Worm (Caenorhabditis elegans) whole organism, young adult: ENCODE results near the gene ndx-2.
A peak's percentile ranks its signal among the peaks of the same experiment; 100 is the strongest.
"Not testable (repeated sequence)": the region's sequence is repeated elsewhere in the genome, so short reads cannot be mapped to it uniquely, and the experiment has no call there.

ENCODE experiments used
- B0019.2 ChIP-seq: fragments of 200-800 bp; sonication (Bioruptor generic); conservative IDR thresholded peaks from 2 replicates; pipeline ENCODE4 v1.3.6; 2022; ENCODE audit warnings: missing genetic modification reagents, missing genetic modification characterization, missing compliant biosample characterization
- D2030.7 ChIP-seq: fragments of 200-800 bp; sonication (Bioruptor generic); IDR thresholded peaks from 2 replicates; pipeline ENCODE4 v1.3.6; 2022; ENCODE audit warnings: missing genetic modification reagents, missing genetic modification characterization, missing compliant biosample characterization
- F33H1.4 ChIP-seq: fragments of 200-800 bp; sonication (Bioruptor generic); IDR thresholded peaks from 2 replicates; pipeline ENCODE4 v1.3.6; 2022; ENCODE audit warnings: missing genetic modification reagents, missing genetic modification characterization, missing compliant biosample characterization
- Y53F4B.3 ChIP-seq: fragments of 200-800 bp; sonication (Bioruptor generic); IDR thresholded peaks from 2 replicates; pipeline ENCODE4 v1.3.6; 2022; ENCODE audit warnings: missing genetic modification reagents, missing genetic modification characterization, missing compliant biosample characterization
- Y56A3A.18 ChIP-seq: fragments of 200-800 bp; sonication (Bioruptor generic); IDR thresholded peaks from 2 replicates; pipeline ENCODE4 v1.3.6; 2022; ENCODE audit warnings: missing genetic modification reagents, missing genetic modification characterization, missing compliant biosample characterization
- ama-1 ChIP-seq, 3 experiments: fragments of 150-350 bp in 1 of 3; sonication (generic microtip) in 2 of 3; optimal IDR thresholded peaks; 2 replicates each; lab custom pipeline; 2014 to 2018; ENCODE audit warnings: missing biosample characterization in 2 of 3, missing genetic modification characterization in 2 of 3, missing genetic modification reagents in 2 of 3
- aptf-2 ChIP-seq: fragments of 200-800 bp; sonication (Bioruptor generic); conservative IDR thresholded peaks from 2 replicates; pipeline ENCODE4 v1.3.6; 2022; ENCODE audit warnings: missing genetic modification reagents, missing genetic modification characterization, missing compliant biosample characterization
- aptf-3 ChIP-seq: fragments of 200-800 bp; sonication (Bioruptor generic); IDR thresholded peaks from 2 replicates; pipeline ENCODE4 v1.3.6; 2022; ENCODE audit warnings: missing genetic modification characterization, missing compliant biosample characterization
- attf-6 ChIP-seq: fragments of 200-800 bp; sonication (Bioruptor generic); IDR thresholded peaks from 2 replicates; pipeline ENCODE4 v1.3.6; 2022; ENCODE audit warnings: missing genetic modification reagents, missing genetic modification characterization, missing compliant biosample characterization
- bed-2 ChIP-seq: fragments of 200-800 bp; sonication (Bioruptor generic); IDR thresholded peaks from 2 replicates; pipeline ENCODE4 v1.3.6; 2022; ENCODE audit warnings: missing genetic modification reagents, missing genetic modification characterization, missing compliant biosample characterization
- ceh-100 ChIP-seq: fragments of 200-800 bp; sonication (Bioruptor generic); IDR thresholded peaks from 2 replicates; pipeline ENCODE4 v1.3.6; 2022; ENCODE audit warnings: missing genetic modification reagents, missing genetic modification characterization, missing compliant biosample characterization
- ceh-40 ChIP-seq: fragments of 200-800 bp; sonication (Bioruptor generic); IDR thresholded peaks from 2 replicates; pipeline ENCODE4 v1.3.6; 2022; ENCODE audit warnings: missing genetic modification characterization, missing compliant biosample characterization
- ceh-91 ChIP-seq: fragments of 200-800 bp; sonication (Bioruptor generic); IDR thresholded peaks from 2 replicates; pipeline ENCODE4 v1.3.6; 2022; ENCODE audit warnings: missing genetic modification reagents, missing genetic modification characterization, missing compliant biosample characterization
- die-1 ChIP-seq: sonication (generic microtip); optimal IDR thresholded peaks from 2 replicates; lab custom pipeline; 2016; ENCODE audit warnings: missing genotype, mild to moderate bottlenecking, missing genetic modification characterization, missing compliant biosample characterization
- egl-44 ChIP-seq: fragments of 200-800 bp; sonication (Bioruptor generic); IDR thresholded peaks from 2 replicates; pipeline ENCODE4 v1.3.6; 2022; ENCODE audit warnings: missing genetic modification reagents, missing genetic modification characterization, missing compliant biosample characterization
- egrh-3 ChIP-seq: fragments of 200-800 bp; sonication (Bioruptor generic); IDR thresholded peaks from 2 replicates; pipeline ENCODE4 v1.3.6; 2022; ENCODE audit warnings: missing genetic modification reagents, missing genetic modification characterization, missing compliant biosample characterization
- ekl-4 ChIP-seq: fragments of 200-800 bp; sonication (Bioruptor generic); IDR thresholded peaks from 2 replicates; pipeline ENCODE4 v1.3.6; 2022; ENCODE audit warnings: missing genetic modification reagents, missing genetic modification characterization, missing compliant biosample characterization
- fkh-3 ChIP-seq: sonication (generic microtip); optimal IDR thresholded peaks from 2 replicates; lab custom pipeline; 2016; ENCODE audit warnings: mild to moderate bottlenecking, missing genetic modification characterization, missing compliant biosample characterization
- hlh-12 ChIP-seq: sonication (generic microtip); optimal IDR thresholded peaks from 2 replicates; lab custom pipeline; 2016; ENCODE audit warnings: missing genetic modification characterization, missing compliant biosample characterization
- hmg-1.2 ChIP-seq: fragments of 200-800 bp; sonication (Bioruptor generic); IDR thresholded peaks from 2 replicates; pipeline ENCODE4 v1.3.6; 2022; ENCODE audit warnings: missing genetic modification reagents, missing genetic modification characterization, missing compliant biosample characterization
- hsf-1 ChIP-seq: fragments of 200-800 bp; sonication (Bioruptor generic); IDR thresholded peaks from 2 replicates; pipeline ENCODE4 v1.3.6; 2022; ENCODE audit warnings: missing genetic modification reagents, missing genetic modification characterization, missing compliant biosample characterization
- lin-26 ChIP-seq: fragments of 200-800 bp; sonication (Bioruptor generic); IDR thresholded peaks from 2 replicates; pipeline ENCODE4 v1.3.6; 2022; ENCODE audit warnings: missing genetic modification reagents, missing genetic modification characterization, missing compliant biosample characterization
- lin-40 ChIP-seq: sonication (generic microtip); optimal IDR thresholded peaks from 2 replicates; lab custom pipeline; 2016; ENCODE audit warnings: missing genetic modification characterization, mild to moderate bottlenecking, missing compliant biosample characterization, missing genotype, missing genetic modification reagents
- madf-3 ChIP-seq: fragments of 200-800 bp; sonication (Bioruptor generic); IDR thresholded peaks from 2 replicates; pipeline ENCODE4 v1.3.6; 2022; ENCODE audit warnings: missing genetic modification reagents, missing genetic modification characterization, missing compliant biosample characterization
- madf-6 ChIP-seq: fragments of 200-800 bp; sonication (Bioruptor generic); IDR thresholded peaks from 2 replicates; pipeline ENCODE4 v1.3.6; 2022; ENCODE audit warnings: missing genetic modification reagents, missing genetic modification characterization, missing compliant biosample characterization
- mcd-1 ChIP-seq: fragments of 200-800 bp; sonication (Bioruptor generic); IDR thresholded peaks from 2 replicates; pipeline ENCODE4 v1.3.6; 2022; ENCODE audit warnings: missing genetic modification reagents, missing genetic modification characterization, missing compliant biosample characterization
- mes-4 ChIP-seq: sonication (generic microtip); optimal IDR thresholded peaks from 2 replicates; lab custom pipeline; 2016; ENCODE audit warnings: missing genotype, missing genetic modification characterization, missing compliant biosample characterization
- nhr-120 ChIP-seq: fragments of 200-800 bp; sonication (Bioruptor generic); IDR thresholded peaks from 2 replicates; pipeline ENCODE4 v1.3.6; 2022; ENCODE audit warnings: missing genetic modification characterization, missing compliant biosample characterization
- nhr-80 ChIP-seq: sonication (generic microtip); optimal IDR thresholded peaks from 2 replicates; lab custom pipeline; 2016; ENCODE audit warnings: missing genetic modification characterization, missing compliant biosample characterization
- pbrm-1 ChIP-seq: fragments of 200-800 bp; sonication (Bioruptor generic); IDR thresholded peaks from 2 replicates; pipeline ENCODE4 v1.3.6; 2022; ENCODE audit warnings: missing genetic modification reagents, missing genetic modification characterization, missing compliant biosample characterization
- repo-1 ChIP-seq: sonication (generic microtip); optimal IDR thresholded peaks from 2 replicates; lab custom pipeline; 2017; ENCODE audit warnings: mild to moderate bottlenecking, missing genetic modification characterization, missing compliant biosample characterization
- snpc-4 ChIP-seq, 5 experiments: fragments of 150-350 bp in 1 of 5; sonication (generic microtip) in 4 of 5; optimal IDR thresholded peaks; 2 replicates each; lab custom pipeline; 2014 to 2018; ENCODE audit warnings: missing genetic modification characterization in 5 of 5, missing biosample characterization in 3 of 5, antibody characterized with exemption in 2 of 5, mild to moderate bottlenecking in 2 of 5, missing compliant biosample characterization in 2 of 5, missing genotype in 2 of 5, moderate library complexity in 2 of 5, missing genetic modification reagents in 1 of 5
- somi-1 ChIP-seq: fragments of 200-800 bp; sonication (Bioruptor generic); optimal IDR thresholded peaks from 2 replicates; lab custom pipeline; 2018; ENCODE audit warnings: mild to moderate bottlenecking, missing genetic modification characterization, missing compliant biosample characterization
- sptf-2 ChIP-seq: fragments of 200-800 bp; sonication (Bioruptor generic); optimal IDR thresholded peaks from 2 replicates; lab custom pipeline; 2018; ENCODE audit warnings: mild to moderate bottlenecking, missing genetic modification characterization, missing compliant biosample characterization
- xnd-1 ChIP-seq: sonication (generic microtip); optimal IDR thresholded peaks from 2 replicates; lab custom pipeline; 2016; ENCODE audit warnings: missing genotype, missing genetic modification reagents, missing genetic modification characterization, missing compliant biosample characterization
- zfh-2 ChIP-seq: fragments of 200-800 bp; sonication (Bioruptor generic); conservative IDR thresholded peaks from 2 replicates; pipeline ENCODE4 v1.3.6; 2022; ENCODE audit warnings: missing genetic modification reagents, missing genetic modification characterization, missing compliant biosample characterization
- ztf-25 ChIP-seq: fragments of 200-800 bp; sonication (Bioruptor generic); IDR thresholded peaks from 2 replicates; pipeline ENCODE4 v1.3.6; 2022; ENCODE audit warnings: missing genetic modification reagents, missing genetic modification characterization, missing compliant biosample characterization
- ztf-28 ChIP-seq: fragments of 200-800 bp; sonication (Bioruptor generic); IDR thresholded peaks from 2 replicates; pipeline ENCODE4 v1.3.6; 2022; ENCODE audit warnings: missing genetic modification reagents, missing genetic modification characterization, missing compliant biosample characterization
- ztf-3 ChIP-seq: fragments of 200-800 bp; sonication (Bioruptor generic); optimal IDR thresholded peaks from 2 replicates; lab custom pipeline; 2018; ENCODE audit warnings: mild to moderate bottlenecking, missing genetic modification characterization, missing compliant biosample characterization

ndx-2 gene

ce11 chrV:2638545-2638944 lies 26.3 kb downstream of the ndx-2 start, which contains the start of gene W02H5.19 (continued):
- TF ChIP-seq egrh-3 (GFP tag; lab: Robert Waterston, UW), result 0 out of 2 replicates have a peak, but pooled peaks have one; percentile 10
- no peak for TF ChIP-seq mes-4 (tag; lab: Kevin White, UChicago)
- no peak for TF ChIP-seq die-1 (tag; lab: Kevin White, UChicago)
- no peak for TF ChIP-seq hsf-1

ce11 chrV:2634783-2635569 lies 29.8 kb downstream of the ndx-2 start:
- TF ChIP-seq hmg-1.2 (GFP tag; lab: Robert Waterston, UW) (peak; percentile 26; the same call in 1 of the 2 replicates), mcd-1 (GFP tag; lab: Robert Waterston, UW) (peak; percentile 45; the same call in 1 of the 2 replicates), pbrm-1 (GFP tag; lab: Robert Waterston, UW) (peak; percentile 17; the same call in 1 of the 2 replicates), egrh-3 (GFP tag; lab: Robert Waterston, UW) (peak; percentile 99), hsf-1 (peak; percentile 31; the same call in 1 of the 2 replicates), D2030.7 (GFP tag; lab: Robert Waterston, UW) (peak; percentile 44), ekl-4 (GFP tag; lab: Robert Waterston, UW) (peak; percentile 51; the same call in 1 of the 2 replicates), lin-26 (GFP tag; lab: Robert Waterston, UW) (peak; percentile 89), aptf-2 (GFP tag; lab: Robert Waterston, UW) (peak; percentile 77; the same call in 1 of the 2 replicates), F33H1.4 (peak; percentile 9; the same call in 1 of the 2 replicates), attf-6 (GFP tag; lab: Robert Waterston, UW) (peak; percentile 42), aptf-3 (GFP tag; lab: Robert Waterston, UW) (0 out of 2 replicates have a peak, but pooled peaks have one; percentile 77), zfh-2 (GFP tag; lab: Robert Waterston, UW) (peak; percentile 80), snpc-4 (tag; optimal IDR thresholded peaks at IDR 0.05; lab: Kevin White, UChicago) (peak in 2 of 4 experiments; percentile 19 to 53), Y56A3A.18 (GFP tag; lab: Robert Waterston, UW) (0 out of 2 replicates have a peak, but pooled peaks have one; percentile 9), ztf-25 (GFP tag; lab: Robert Waterston, UW) (0 out of 2 replicates have a peak, but pooled peaks have one; percentile 6), madf-6 (peak; percentile 22)
- TF ChIP-seq snpc-4 (GFP tag; optimal IDR thresholded peaks at IDR 0.05; lab: Kevin White, UChicago), result not testable (repeated sequence)

ce11 chrV:2625360-2625759 lies 39.4 kb downstream of the ndx-2 start, which contains the start of gene sknr-1:
sknr-1 (minus strand) TSS chrV:2625460.
- TF ChIP-seq lin-26 (GFP tag; lab: Robert Waterston, UW); ceh-100 (GFP tag; lab: Robert Waterston, UW); hsf-1: not testable (repeated sequence)
- TF ChIP-seq, all 124 proteins: peak for 0; not testable (repeated sequence) for 124

- TF ChIP-seq ztf-28 (no peak), ztf-3 (GFP tag; lab: Kevin White, UChicago) (no peak), zfh-2 (GFP tag; lab: Robert Waterston, UW) (peak; percentile 58; the same call in 1 of the 2 replicates), hlh-12 (no peak), xnd-1 (tag; lab: Kevin White, UChicago) (no peak), ceh-40 (GFP tag; lab: Robert Waterston, UW) (no peak), fkh-3 (tag; lab: Kevin White, UChicago) (no peak)
Observed at ce11 chrV:2623765-2624164, 41.0 kb downstream of the ndx-2 start.

- TF ChIP-seq xnd-1 (tag; lab: Kevin White, UChicago), result no peak
- no peak for TF ChIP-seq nhr-80
- no peak for TF ChIP-seq lin-40 (tag; lab: Kevin White, UChicago)
- no peak for TF ChIP-seq hlh-12
- TF ChIP-seq egl-44 (GFP tag; lab: Robert Waterston, UW), result no peak
- TF ChIP-seq somi-1, result no peak
- TF ChIP-seq madf-3 (GFP tag; lab: Robert Waterston, UW), result no peak
- TF ChIP-seq hsf-1, result no peak
- no peak for TF ChIP-seq B0019.2 (GFP tag; lab: Robert Waterston, UW)
- TF ChIP-seq Y53F4B.3 (GFP tag; lab: Robert Waterston, UW), result no peak
- TF ChIP-seq ama-1 (optimal IDR thresholded peaks at IDR 0.05; lab: Kevin White, UChicago), result no peak
- no peak for TF ChIP-seq ama-1 (GFP tag; optimal IDR thresholded peaks at IDR 0.05; lab: Kevin White, UChicago)
- TF ChIP-seq sptf-2 (GFP tag; lab: Kevin White, UChicago), result no peak
- TF ChIP-seq repo-1 (tag; lab: Kevin White, UChicago), result no peak
- TF ChIP-seq ceh-91 (GFP tag; lab: Robert Waterston, UW), result no peak
- TF ChIP-seq nhr-120, result no peak
- TF ChIP-seq bed-2, result no peak
Observed at ce11 chrV:2621879-2622278, 42.9 kb downstream of the ndx-2 start, which contains the start of gene srh-271. srh-271 (minus strand) TSS chrV:2621979.
